Worm (Caenorhabditis elegans): ENCODE data around the gene cut-3.

Gene cut-3

ce11 chrII:8450750-8451149 is 4.1 kb upstream of the cut-3 start:
- TF ChIP-seq pha-4 (tag; optimal IDR thresholded peaks at IDR 0.05) (peak; percentile 10), egl-5 (tag; optimal IDR thresholded peaks at IDR 0.05) (no peak)

ce11 chrII:8449660-8450118 is 3.1 kb upstream of the cut-3 start, which contains the start of gene F22B5.4:
F22B5.4 (plus strand) TSS chrII:8449710.
- TF ChIP-seq elt-1 (tag; optimal IDR thresholded peaks at IDR 0.05) (no peak), fos-1 (tag; optimal IDR thresholded peaks at IDR 0.05) (no peak), nhr-237 (tag; optimal IDR thresholded peaks at IDR 0.05) (no peak), mdl-1 (tag; optimal IDR thresholded peaks at IDR 0.05) (no peak), ztf-11 (tag; optimal IDR thresholded peaks at IDR 0.05) (no peak), nhr-23 (tag; optimal IDR thresholded peaks at IDR 0.05) (no peak), egl-27 (tag; optimal IDR thresholded peaks at IDR 0.05) (no peak), pqm-1 (tag; optimal IDR thresholded peaks at IDR 0.05) (peak; percentile 30), ama-1 (optimal IDR thresholded peaks at IDR 0.05) (no peak), ceh-82 (tag; optimal IDR thresholded peaks at IDR 0.05) (no peak), nhr-25 (tag; optimal IDR thresholded peaks at IDR 0.05) (no peak), nhr-11 (tag; optimal IDR thresholded peaks at IDR 0.05) (no peak), pha-4 (tag; optimal IDR thresholded peaks at IDR 0.05) (peak; percentile 55), elt-3 (tag; optimal IDR thresholded peaks at IDR 0.05) (no peak), aly-2 (tag; optimal IDR thresholded peaks at IDR 0.05) (no peak), snpc-4 (tag; optimal IDR thresholded peaks at IDR 0.05) (no peak), daf-12 (tag; optimal IDR thresholded peaks at IDR 0.05) (no peak), fkh-2 (tag; optimal IDR thresholded peaks at IDR 0.05) (no peak), eor-1 (tag; optimal IDR thresholded peaks at IDR 0.05) (no peak), nhr-43 (tag; optimal IDR thresholded peaks at IDR 0.05; ENCODE audit: poor library complexity, severe bottlenecking) (no peak), nhr-77 (tag; optimal IDR thresholded peaks at IDR 0.05) (no peak), jun-1 (tag; optimal IDR thresholded peaks at IDR 0.05) (peak; percentile 12), nfya-1 (tag; optimal IDR thresholded peaks at IDR 0.05; ENCODE audit: insufficient read depth) (no peak), ZK546.5 (tag; optimal IDR thresholded peaks at IDR 0.05) (no peak)

ce11 chrII:8444007-8444406 is 2.6 kb downstream of the cut-3 start, which contains the start of gene evl-20:
evl-20 (plus strand) TSS chrII:8444307.
- no peak for TF ChIP-seq lin-39 (tag; optimal IDR thresholded peaks at IDR 0.05)
- TF ChIP-seq egl-27 (tag; optimal IDR thresholded peaks at IDR 0.05), result no peak
- TF ChIP-seq nhr-77 (tag; optimal IDR thresholded peaks at IDR 0.05), result no peak
- no peak for TF ChIP-seq ZK546.5 (tag; optimal IDR thresholded peaks at IDR 0.05)
- no peak for TF ChIP-seq nhr-76 (tag; optimal IDR thresholded peaks at IDR 0.05)
- TF ChIP-seq fkh-2 (tag; optimal IDR thresholded peaks at IDR 0.05), result no peak
- TF ChIP-seq ceh-82 (tag; optimal IDR thresholded peaks at IDR 0.05), result no peak
- TF ChIP-seq nhr-28 (tag; optimal IDR thresholded peaks at IDR 0.05), result no peak
- TF ChIP-seq mml-1 (tag; optimal IDR thresholded peaks at IDR 0.05), result no peak
- TF ChIP-seq ztf-4 (tag; optimal IDR thresholded peaks at IDR 0.05), result no peak
- no peak for TF ChIP-seq sea-2 (GFP tag; optimal IDR thresholded peaks at IDR 0.05)
- no peak for TF ChIP-seq tbx-2 (tag; optimal IDR thresholded peaks at IDR 0.05)
- TF ChIP-seq ama-1 (optimal IDR thresholded peaks at IDR 0.05), result no peak
- TF ChIP-seq aly-2 (tag; optimal IDR thresholded peaks at IDR 0.05), result no peak
- TF ChIP-seq nhr-23 (tag; optimal IDR thresholded peaks at IDR 0.05), result no peak
- no peak for TF ChIP-seq jun-1 (tag; optimal IDR thresholded peaks at IDR 0.05)
- TF ChIP-seq egl-5 (tag; optimal IDR thresholded peaks at IDR 0.05), result no peak

- no peak for TF ChIP-seq eor-1 (tag; optimal IDR thresholded peaks at IDR 0.05)
- no peak for TF ChIP-seq zag-1 (tag; optimal IDR thresholded peaks at IDR 0.05)
- no peak for TF ChIP-seq ztf-4 (tag; optimal IDR thresholded peaks at IDR 0.05)
- no peak for TF ChIP-seq lin-15B (tag; optimal IDR thresholded peaks at IDR 0.05)
- no peak for TF ChIP-seq nhr-23 (tag; optimal IDR thresholded peaks at IDR 0.05)
- no peak for TF ChIP-seq elt-1 (tag; optimal IDR thresholded peaks at IDR 0.05)
- no peak for TF ChIP-seq elt-3 (tag; optimal IDR thresholded peaks at IDR 0.05)
- no peak for TF ChIP-seq fkh-10 (GFP tag; optimal IDR thresholded peaks at IDR 0.05)
- TF ChIP-seq ceh-16 (tag; optimal IDR thresholded peaks at IDR 0.05), result no peak
- TF ChIP-seq nhr-11 (tag; optimal IDR thresholded peaks at IDR 0.05), result no peak
- no peak for TF ChIP-seq lsy-12 (tag; optimal IDR thresholded peaks at IDR 0.05)
- TF ChIP-seq tbx-2 (tag; optimal IDR thresholded peaks at IDR 0.05), result no peak
- TF ChIP-seq pha-4 (tag; optimal IDR thresholded peaks at IDR 0.05), result no peak
- TF ChIP-seq unc-39 (tag; optimal IDR thresholded peaks at IDR 0.05), result no peak
- TF ChIP-seq ceh-9 (tag; optimal IDR thresholded peaks at IDR 0.05), result no peak
- TF ChIP-seq pqm-1 (tag; optimal IDR thresholded peaks at IDR 0.05), result no peak
- no peak for TF ChIP-seq unc-62 (GFP tag; optimal IDR thresholded peaks at IDR 0.05)
- TF ChIP-seq snpc-4 (tag; optimal IDR thresholded peaks at IDR 0.05), result no peak
- TF ChIP-seq ceh-82 (tag; optimal IDR thresholded peaks at IDR 0.05), result no peak
Measured at ce11 chrII:8442717-8443223, 3.9 kb downstream of the cut-3 start, which contains the start of gene eif-3.G. eif-3.G (plus strand) TSS chrII:8442767.
